Worm (Caenorhabditis elegans): ENCODE measurements around the gene C11E4.8.
"Not testable (repeated sequence)": the region's sequence is repeated elsewhere in the genome, so short reads cannot be mapped to it uniquely, and the experiment has no call there.

The C11E4.8 gene

ce11 chrX:9602625-9603024 lies 17.6 kb upstream of the C11E4.8 start:
- TF ChIP-seq B0310.2 (tag; optimal IDR thresholded peaks at IDR 0.05) (no peak), hmbx-1 (tag; optimal IDR thresholded peaks at IDR 0.05) (no peak), tbx-37 (GFP tag; conservative IDR thresholded peaks at IDR 0.05) (no peak), hmg-4 (GFP tag; optimal IDR thresholded peaks at IDR 0.05) (no peak), tra-4 (tag; optimal IDR thresholded peaks at IDR 0.05) (no peak), ama-1 (optimal IDR thresholded peaks at IDR 0.05) (no peak), F13C5.2 (tag; optimal IDR thresholded peaks at IDR 0.05) (no peak), ets-7 (tag; optimal IDR thresholded peaks at IDR 0.05) (no peak), tbx-11 (GFP tag; IDR thresholded peaks at IDR 0.05) (no peak), ceh-13 (GFP tag; optimal IDR thresholded peaks at IDR 0.05) (no peak), ceh-36 (tag; optimal IDR thresholded peaks at IDR 0.05) (no peak), sea-1 (GFP tag; conservative IDR thresholded peaks at IDR 0.05) (no peak), aly-1 (tag; optimal IDR thresholded peaks at IDR 0.05) (no peak)

ce11 chrX:9603180-9603579 lies 17.1 kb upstream of the C11E4.8 start:
- TF ChIP-seq tbx-37 (GFP tag; conservative IDR thresholded peaks at IDR 0.05) (no peak), flt-1 (GFP tag; IDR thresholded peaks at IDR 0.05) (no peak), ceh-36 (tag; optimal IDR thresholded peaks at IDR 0.05) (no peak)

ce11 chrX:9608127-9608526 lies 12.1 kb upstream of the C11E4.8 start:
- no peak for TF ChIP-seq hmbx-1 (tag; optimal IDR thresholded peaks at IDR 0.05)
- TF ChIP-seq ceh-36 (tag; optimal IDR thresholded peaks at IDR 0.05) = no peak
- no peak for TF ChIP-seq F13C5.2 (tag; optimal IDR thresholded peaks at IDR 0.05)
- TF ChIP-seq scrt-1 (GFP tag; IDR thresholded peaks at IDR 0.05) = no peak
- TF ChIP-seq hmg-4 (GFP tag; optimal IDR thresholded peaks at IDR 0.05) = no peak
- no peak for TF ChIP-seq B0310.2 (tag; optimal IDR thresholded peaks at IDR 0.05)
- TF ChIP-seq flt-1 (GFP tag; IDR thresholded peaks at IDR 0.05) = no peak
- no peak for TF ChIP-seq ets-7 (tag; optimal IDR thresholded peaks at IDR 0.05)
- TF ChIP-seq ama-1 (optimal IDR thresholded peaks at IDR 0.05) = no peak
- no peak for TF ChIP-seq tbx-37 (GFP tag; conservative IDR thresholded peaks at IDR 0.05)
- TF ChIP-seq sea-1 (GFP tag; conservative IDR thresholded peaks at IDR 0.05) = no peak
- TF ChIP-seq aly-1 (tag; optimal IDR thresholded peaks at IDR 0.05) = no peak
- TF ChIP-seq tbx-11 (GFP tag; IDR thresholded peaks at IDR 0.05) = no peak
- no peak for TF ChIP-seq hnd-1 (tag; optimal IDR thresholded peaks at IDR 0.05)
- TF ChIP-seq ceh-13 (GFP tag; optimal IDR thresholded peaks at IDR 0.05) = no peak
- no peak for TF ChIP-seq tra-4 (tag; optimal IDR thresholded peaks at IDR 0.05)

- TF ChIP-seq flt-1 (GFP tag; IDR thresholded peaks at IDR 0.05) = no peak
Observed at ce11 chrX:9610040-9610613, 10.1 kb upstream of the C11E4.8 start, which contains the start of gene C11E4.6. Gene C11E4.6, plus strand, starts transcription at chrX:9610563.

- TF ChIP-seq tbx-11 (GFP tag; IDR thresholded peaks at IDR 0.05) (no peak), hmg-4 (GFP tag; optimal IDR thresholded peaks at IDR 0.05) (no peak), aly-1 (tag; optimal IDR thresholded peaks at IDR 0.05) (no peak), tbx-37 (GFP tag; conservative IDR thresholded peaks at IDR 0.05) (no peak), ceh-13 (GFP tag; optimal IDR thresholded peaks at IDR 0.05) (no peak), tra-4 (tag; optimal IDR thresholded peaks at IDR 0.05) (no peak), hmbx-1 (tag; optimal IDR thresholded peaks at IDR 0.05) (no peak), hnd-1 (tag; optimal IDR thresholded peaks at IDR 0.05) (no peak), sea-1 (GFP tag; conservative IDR thresholded peaks at IDR 0.05) (no peak), ets-7 (tag; optimal IDR thresholded peaks at IDR 0.05) (no peak)
Observed at ce11 chrX:9616919-9617318, 3.3 kb upstream of the C11E4.8 start, which contains the start of gene C11E4.7. Gene C11E4.7, plus strand, starts transcription at chrX:9617219.

ce11 chrX:9622609-9623008 lies 2.4 kb downstream of the C11E4.8 start:
- TF ChIP-seq ets-7 (tag; optimal IDR thresholded peaks at IDR 0.05) = no peak
- peak; percentile 47; the same call in 1 of the 2 replicates for TF ChIP-seq tbx-37 (GFP tag; conservative IDR thresholded peaks at IDR 0.05)
- TF ChIP-seq hnd-1 (tag; optimal IDR thresholded peaks at IDR 0.05) = peak; percentile 29
- no peak; the same call in none of the 2 replicates for TF ChIP-seq pes-1 (GFP tag; IDR thresholded peaks at IDR 0.05)
- TF ChIP-seq F13C5.2 (tag; optimal IDR thresholded peaks at IDR 0.05) = no peak
- TF ChIP-seq ama-1 (optimal IDR thresholded peaks at IDR 0.05) = no peak
- no peak for TF ChIP-seq tra-4 (tag; optimal IDR thresholded peaks at IDR 0.05)
- peak; percentile 62; the same call in 1 of the 2 replicates for TF ChIP-seq sea-1 (GFP tag; conservative IDR thresholded peaks at IDR 0.05)
- TF ChIP-seq scrt-1 (GFP tag; IDR thresholded peaks at IDR 0.05) = peak; percentile 56; the same call in 1 of the 2 replicates
- peak; percentile 9 for TF ChIP-seq ceh-13 (GFP tag; optimal IDR thresholded peaks at IDR 0.05)
- TF ChIP-seq ceh-36 (tag; optimal IDR thresholded peaks at IDR 0.05) = peak; percentile 18
- TF ChIP-seq tbx-11 (GFP tag; IDR thresholded peaks at IDR 0.05) = peak; percentile 72
- no peak for TF ChIP-seq B0310.2 (tag; optimal IDR thresholded peaks at IDR 0.05)
- peak; percentile 66 for TF ChIP-seq aly-1 (tag; optimal IDR thresholded peaks at IDR 0.05)
- no peak for TF ChIP-seq flt-1 (GFP tag; IDR thresholded peaks at IDR 0.05)
- no peak for TF ChIP-seq hmbx-1 (tag; optimal IDR thresholded peaks at IDR 0.05)
- no peak for TF ChIP-seq hmg-4 (GFP tag; optimal IDR thresholded peaks at IDR 0.05)

- not testable (repeated sequence) for TF ChIP-seq sea-1 (GFP tag; conservative IDR thresholded peaks at IDR 0.05); aly-1 (tag; optimal IDR thresholded peaks at IDR 0.05); ets-7 (tag; optimal IDR thresholded peaks at IDR 0.05)
Observed at ce11 chrX:9625824-9626223, 5.6 kb downstream of the C11E4.8 start, which contains the start of gene F34H10.1. Gene F34H10.1, plus strand, starts transcription at chrX:9626124.

- TF ChIP-seq scrt-1 (GFP tag; IDR thresholded peaks at IDR 0.05) (no peak), sea-1 (GFP tag; conservative IDR thresholded peaks at IDR 0.05) (no peak), ceh-13 (GFP tag; optimal IDR thresholded peaks at IDR 0.05) (no peak), aly-1 (tag; optimal IDR thresholded peaks at IDR 0.05) (no peak), tra-4 (tag; optimal IDR thresholded peaks at IDR 0.05) (no peak), tbx-11 (GFP tag; IDR thresholded peaks at IDR 0.05) (no peak), hmbx-1 (tag; optimal IDR thresholded peaks at IDR 0.05) (no peak), B0310.2 (tag; optimal IDR thresholded peaks at IDR 0.05) (no peak), pes-1 (GFP tag; IDR thresholded peaks at IDR 0.05) (no peak), ets-7 (tag; optimal IDR thresholded peaks at IDR 0.05) (no peak), flt-1 (GFP tag; IDR thresholded peaks at IDR 0.05) (no peak)
Observed at ce11 chrX:9629552-9629951, 9.3 kb downstream of the C11E4.8 start.

Measured in whole organism, early embryonic.